Worm (Caenorhabditis elegans) whole organism, early embryonic: ENCODE measurements around the gene nsph-4.3.

ENCODE experiments used
- B0310.2 ChIP-seq: sonication (generic microtip); optimal IDR thresholded peaks from 2 replicates; lab custom pipeline; 2016; ENCODE audit warnings: mild to moderate bottlenecking, missing genetic modification characterization, missing compliant biosample characterization
- F13C5.2 ChIP-seq: sonication (generic microtip); optimal IDR thresholded peaks from 2 replicates; lab custom pipeline; 2017; ENCODE audit warnings: mild to moderate bottlenecking, missing genetic modification characterization, inconsistent platforms, missing compliant biosample characterization
- aly-1 ChIP-seq: sonication (generic microtip); optimal IDR thresholded peaks from 2 replicates; lab custom pipeline; 2016; ENCODE audit warnings: missing genetic modification characterization, missing compliant biosample characterization
- ama-1 ChIP-seq: fragments of 150-350 bp; optimal IDR thresholded peaks from 2 replicates; lab custom pipeline; 2014
- ceh-13 ChIP-seq: fragments of 200-800 bp; sonication (Bioruptor generic); optimal IDR thresholded peaks from 2 replicates; lab custom pipeline; 2018; ENCODE audit warnings: mild to moderate bottlenecking, missing genetic modification characterization, missing compliant biosample characterization
- ceh-36 ChIP-seq: sonication (generic microtip); optimal IDR thresholded peaks from 2 replicates; lab custom pipeline; 2016; ENCODE audit warnings: missing genetic modification characterization, inconsistent platforms, missing compliant biosample characterization
- ets-7 ChIP-seq: sonication (generic microtip); optimal IDR thresholded peaks from 2 replicates; lab custom pipeline; 2016; ENCODE audit warnings: missing genotype, missing genetic modification characterization, missing compliant biosample characterization
- flt-1 ChIP-seq: fragments of 200-800 bp; sonication (Bioruptor generic); IDR thresholded peaks from 2 replicates; pipeline ENCODE4 v1.3.6; 2022; ENCODE audit warnings: missing genetic modification characterization, missing compliant biosample characterization
- hmbx-1 ChIP-seq: sonication (generic microtip); optimal IDR thresholded peaks from 2 replicates; lab custom pipeline; 2016; ENCODE audit warnings: mild to moderate bottlenecking, missing genetic modification characterization, missing compliant biosample characterization
- hmg-4 ChIP-seq: fragments of 200-800 bp; sonication (Bioruptor generic); optimal IDR thresholded peaks from 2 replicates; lab custom pipeline; 2018; ENCODE audit warnings: mild to moderate bottlenecking, missing genetic modification characterization, missing compliant biosample characterization
- hnd-1 ChIP-seq: sonication (generic microtip); optimal IDR thresholded peaks from 2 replicates; lab custom pipeline; 2016; ENCODE audit warnings: missing genetic modification characterization, missing compliant biosample characterization
- pes-1 ChIP-seq: fragments of 200-800 bp; sonication (Bioruptor generic); IDR thresholded peaks from 2 replicates; pipeline ENCODE4 v1.3.6; 2022; ENCODE audit warnings: missing genetic modification reagents, missing genetic modification characterization, missing compliant biosample characterization
- scrt-1 ChIP-seq: fragments of 200-800 bp; sonication (Bioruptor generic); IDR thresholded peaks from 2 replicates; pipeline ENCODE4 v1.3.6; 2022; ENCODE audit warnings: missing genetic modification characterization, missing compliant biosample characterization
- sea-1 ChIP-seq: fragments of 200-800 bp; sonication (Bioruptor generic); conservative IDR thresholded peaks from 2 replicates; pipeline ENCODE4 v1.3.6; 2022; ENCODE audit warnings: missing genetic modification characterization, missing compliant biosample characterization
- tbx-11 ChIP-seq: fragments of 200-800 bp; sonication (Bioruptor generic); IDR thresholded peaks from 2 replicates; pipeline ENCODE4 v1.3.6; 2022; ENCODE audit warnings: missing genetic modification characterization, missing compliant biosample characterization
- tbx-37 ChIP-seq: fragments of 200-800 bp; sonication (Bioruptor generic); conservative IDR thresholded peaks from 2 replicates; pipeline ENCODE4 v1.3.6; 2022; ENCODE audit warnings: missing genetic modification reagents, missing genetic modification characterization, missing compliant biosample characterization
- tra-4 ChIP-seq: sonication (generic microtip); optimal IDR thresholded peaks from 2 replicates; lab custom pipeline; 2017; ENCODE audit warnings: missing genetic modification characterization, missing compliant biosample characterization

nsph-4.3 gene

ce11 chrIII:7582885-7583284 lies 26.2 kb downstream of the nsph-4.3 start, which contains the start of gene R13A5.10:
R13A5.10 (minus strand) TSS chrIII:7582985.
- no peak for TF ChIP-seq scrt-1 (GFP tag; lab: Robert Waterston, UW)
- no peak for TF ChIP-seq tbx-37
- no peak for TF ChIP-seq hmbx-1

ce11 chrIII:7580586-7580985 lies 28.5 kb downstream of the nsph-4.3 start:
- TF ChIP-seq tra-4: no peak
- no peak for TF ChIP-seq sea-1 (GFP tag; lab: Robert Waterston, UW)
- no peak for TF ChIP-seq pes-1
- no peak for TF ChIP-seq hmbx-1
- TF ChIP-seq hnd-1 (tag; lab: Kevin White, UChicago): no peak
- TF ChIP-seq ceh-13: no peak
- no peak for TF ChIP-seq tbx-37
- no peak for TF ChIP-seq ets-7 (tag; lab: Kevin White, UChicago)

ce11 chrIII:7579324-7579723 lies 29.7 kb downstream of the nsph-4.3 start, which contains the start of gene mfsd-6:
mfsd-6 (minus strand) TSS chrIII:7579411.
- no peak for TF ChIP-seq hmg-4
- TF ChIP-seq hmbx-1: no peak
- no peak for TF ChIP-seq B0310.2 (tag; lab: Kevin White, UChicago)
- no peak for TF ChIP-seq ceh-36 (tag; lab: Kevin White, UChicago)
- TF ChIP-seq pes-1: no peak
- TF ChIP-seq F13C5.2: no peak
- no peak for TF ChIP-seq ama-1 (lab: Kevin White, UChicago)
- no peak for TF ChIP-seq aly-1 (tag; lab: Kevin White, UChicago)
- no peak for TF ChIP-seq ceh-13
- no peak for TF ChIP-seq ets-7 (tag; lab: Kevin White, UChicago)

DNA sequence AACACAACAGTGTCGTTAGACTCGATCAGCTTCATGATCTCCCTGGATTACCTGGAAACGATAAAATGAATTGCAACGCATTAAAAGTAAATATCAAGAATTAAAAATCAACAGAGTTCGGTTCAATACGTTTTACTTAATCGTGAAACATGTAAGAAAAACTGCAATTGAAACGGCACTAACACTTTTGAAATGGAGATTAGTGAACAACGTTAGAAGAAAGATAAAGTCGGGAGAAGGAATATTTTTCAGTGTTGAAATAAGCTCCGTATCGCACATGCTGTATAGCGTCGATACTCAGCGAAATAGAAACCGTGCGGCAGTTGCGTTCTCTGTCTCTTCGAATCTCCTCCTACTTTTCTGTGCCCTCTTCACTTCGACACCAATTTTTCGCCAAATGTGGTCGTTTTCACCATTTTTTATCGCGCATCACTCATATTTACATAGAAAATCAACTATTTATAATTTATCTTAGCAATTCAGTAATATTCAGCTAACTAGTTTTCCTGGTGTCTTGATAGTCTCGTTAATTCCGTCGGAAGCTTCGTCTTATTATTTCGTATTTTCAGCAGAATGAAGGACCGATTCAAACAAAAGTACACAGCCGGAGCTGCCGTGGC lies 36.2 kb downstream of the nsph-4.3 start, which contains the start of the genes rpl-9 and lpd-7:
rpl-9 (minus strand) TSS at position 51 of the 620 bp plus-strand sequence.
lpd-7 (plus strand) TSS at position 570 of the 620 bp plus-strand sequence.
- TF ChIP-seq F13C5.2: peak; percentile 71
- no peak for TF ChIP-seq B0310.2 (tag; lab: Kevin White, UChicago)
- no peak for TF ChIP-seq hmbx-1

DNA sequence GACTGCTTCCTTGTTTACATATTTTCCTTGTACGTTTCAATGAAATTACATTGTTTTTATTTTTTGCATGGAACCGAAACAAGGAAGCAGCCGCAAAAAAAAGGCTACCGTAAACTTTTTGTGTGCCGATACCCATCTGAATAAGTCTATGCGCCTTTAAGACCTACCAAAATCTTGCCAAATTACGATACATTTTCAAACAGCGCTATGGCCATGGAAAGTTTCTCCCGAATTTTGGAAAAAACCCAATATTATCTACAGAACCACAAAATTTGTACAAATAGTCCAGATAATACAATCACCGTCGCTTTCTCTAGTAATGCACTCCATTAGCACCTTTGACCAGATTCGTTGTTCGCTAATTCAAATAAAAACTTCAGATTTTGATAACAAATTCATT lies 37.3 kb downstream of the nsph-4.3 start:
- TF ChIP-seq hnd-1 (tag; lab: Kevin White, UChicago): no peak
- no peak for TF ChIP-seq ceh-36 (tag; lab: Kevin White, UChicago)
- no peak for TF ChIP-seq scrt-1 (GFP tag; lab: Robert Waterston, UW)
- no peak for TF ChIP-seq ets-7 (tag; lab: Kevin White, UChicago)

DNA sequence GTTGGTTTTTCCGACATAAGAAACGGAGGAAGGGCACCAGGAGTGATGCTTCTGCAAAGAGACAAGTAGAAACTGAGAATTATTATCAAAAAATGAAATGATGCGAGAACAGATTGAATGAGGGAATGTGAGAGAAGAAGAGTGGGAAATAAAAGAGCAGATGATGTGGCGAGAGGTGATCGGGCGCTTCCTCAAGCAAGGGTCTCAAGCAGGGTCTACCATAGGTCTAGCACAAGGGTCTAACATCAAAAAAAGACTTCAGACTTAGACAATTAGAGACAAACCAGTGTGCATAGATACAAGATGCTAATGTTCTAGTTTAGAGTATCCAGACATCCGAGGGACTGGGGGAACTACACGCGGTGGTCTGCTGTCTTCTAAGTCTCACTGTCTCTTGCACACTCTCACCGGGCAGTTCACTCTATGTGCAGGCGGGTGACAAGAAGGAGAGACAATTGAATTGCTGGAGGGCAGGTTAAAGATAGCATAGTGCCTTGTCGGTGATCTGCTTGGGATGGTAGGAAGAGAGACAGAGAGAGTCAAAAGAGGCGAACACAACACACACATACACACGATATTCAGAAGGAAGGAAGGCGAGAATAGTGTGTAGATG lies 38.9 kb downstream of the nsph-4.3 start, which contains the start of gene R13A5.7:
R13A5.7 (minus strand) TSS at position 51 of the 613 bp plus-strand sequence.
- TF ChIP-seq ama-1 (lab: Kevin White, UChicago): no peak
- no peak for TF ChIP-seq tra-4
- TF ChIP-seq ets-7 (tag; lab: Kevin White, UChicago): no peak
- TF ChIP-seq pes-1: no peak
- TF ChIP-seq scrt-1 (GFP tag; lab: Robert Waterston, UW): 0 out of 2 replicates have a peak, but pooled peaks have one; percentile 10
- no peak for TF ChIP-seq F13C5.2
- TF ChIP-seq flt-1: no peak
- peak; percentile 10 for TF ChIP-seq aly-1 (tag; lab: Kevin White, UChicago)
- TF ChIP-seq ceh-36 (tag; lab: Kevin White, UChicago): no peak
- no peak for TF ChIP-seq B0310.2 (tag; lab: Kevin White, UChicago)
- TF ChIP-seq hmg-4: peak; percentile 74

DNA sequence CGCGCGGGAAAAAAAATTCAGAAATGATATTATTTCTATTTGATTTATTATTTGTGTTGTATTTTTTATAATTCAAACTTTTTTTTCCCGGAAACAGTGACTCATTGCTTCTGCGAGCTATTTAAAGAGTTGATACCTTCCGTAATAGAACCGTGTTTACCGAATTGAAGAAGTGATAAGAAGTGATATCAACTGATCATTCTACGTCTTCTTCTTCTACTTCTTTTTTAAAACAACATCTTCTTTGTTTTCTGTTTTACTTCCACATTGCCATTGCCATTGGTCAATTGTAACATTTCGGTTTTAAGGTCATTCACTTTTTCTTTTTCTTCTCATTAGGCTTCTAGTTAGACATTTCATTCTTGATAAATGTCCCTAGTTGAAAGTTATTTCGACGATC lies 43.0 kb downstream of the nsph-4.3 start, which contains the start of gene ttr-32:
ttr-32 (plus strand) TSS at position 314 of the 400 bp plus-strand sequence.
- no peak for TF ChIP-seq aly-1 (tag; lab: Kevin White, UChicago)
- no peak for TF ChIP-seq F13C5.2
- no peak for TF ChIP-seq tra-4

DNA sequence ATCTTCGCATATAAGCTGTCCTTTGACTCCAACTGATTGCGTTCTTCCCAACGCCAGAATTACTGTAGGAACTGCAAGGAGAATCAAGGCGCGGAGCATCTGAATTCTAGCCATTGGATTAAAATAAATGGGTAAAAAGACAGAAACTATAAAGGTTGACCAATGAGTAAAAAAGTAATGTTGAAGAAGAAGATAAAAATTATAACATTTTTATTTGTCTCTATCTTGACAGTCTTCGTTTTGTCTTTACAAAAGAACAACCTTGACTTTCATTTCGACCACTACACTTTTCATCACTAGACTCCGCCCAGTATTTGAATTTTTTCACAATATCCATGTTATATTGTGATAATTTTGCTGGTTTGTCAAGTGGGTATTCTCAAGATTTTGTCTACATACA lies 43.8 kb downstream of the nsph-4.3 start, which contains the start of gene ttr-8:
ttr-8 (minus strand) TSS at position 101 of the 400 bp plus-strand sequence.
- TF ChIP-seq B0310.2 (tag; lab: Kevin White, UChicago): no peak
- TF ChIP-seq F13C5.2: no peak
- TF ChIP-seq hmbx-1: no peak
- no peak for TF ChIP-seq tra-4
- TF ChIP-seq aly-1 (tag; lab: Kevin White, UChicago): no peak
- no peak for TF ChIP-seq ama-1 (lab: Kevin White, UChicago)
- no peak for TF ChIP-seq ceh-13
- TF ChIP-seq tbx-37: no peak
- no peak for TF ChIP-seq ets-7 (tag; lab: Kevin White, UChicago)
- TF ChIP-seq pes-1: no peak
- TF ChIP-seq ceh-36 (tag; lab: Kevin White, UChicago): no peak
- no peak for TF ChIP-seq tbx-11
- TF ChIP-seq hnd-1 (tag; lab: Kevin White, UChicago): no peak
- TF ChIP-seq scrt-1 (GFP tag; lab: Robert Waterston, UW): no peak
- no peak for TF ChIP-seq sea-1 (GFP tag; lab: Robert Waterston, UW)
- TF ChIP-seq flt-1: no peak
- no peak for TF ChIP-seq hmg-4

DNA sequence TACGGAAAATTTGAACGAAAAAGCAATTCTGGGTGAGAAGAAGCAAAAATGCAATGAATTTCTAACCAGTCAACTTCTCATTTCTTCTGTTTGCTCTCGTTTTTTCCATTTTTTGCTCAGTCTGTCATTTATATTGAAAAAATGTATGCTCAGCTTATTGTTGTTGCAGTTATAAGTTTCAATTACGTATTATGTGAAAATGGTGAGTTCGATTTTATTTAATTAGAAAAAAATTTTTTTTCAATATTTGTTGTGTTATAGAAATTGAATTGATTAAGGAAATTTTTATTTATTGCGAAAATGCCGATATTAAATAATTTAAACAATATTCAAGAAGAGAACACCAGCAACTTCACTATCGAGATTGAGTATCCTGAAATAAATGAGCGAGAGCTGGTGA lies 47.2 kb downstream of the nsph-4.3 start, which contains the start of gene lgc-12:
lgc-12 (plus strand) TSS at position 301 of the 400 bp plus-strand sequence.
- TF ChIP-seq flt-1: no peak
- no peak for TF ChIP-seq ets-7 (tag; lab: Kevin White, UChicago)
- no peak for TF ChIP-seq ama-1 (lab: Kevin White, UChicago)
- no peak for TF ChIP-seq scrt-1 (GFP tag; lab: Robert Waterston, UW)
- no peak for TF ChIP-seq ceh-13
- TF ChIP-seq B0310.2 (tag; lab: Kevin White, UChicago): no peak
- no peak for TF ChIP-seq sea-1 (GFP tag; lab: Robert Waterston, UW)
